Worm (Caenorhabditis elegans) whole organism, L4 larva: ENCODE measurements around the gene F58D12.1.
A peak's percentile ranks its signal among the peaks of the same experiment; 100 is the strongest.
"Not testable (repeated sequence)": the region's sequence is repeated elsewhere in the genome, so short reads cannot be mapped to it uniquely, and the experiment has no call there.

Source experiments
- D1046.2 ChIP-seq: fragments of 200-800 bp; sonication (Bioruptor generic); IDR thresholded peaks from 2 replicates; pipeline ENCODE4 v1.3.6; 2022; ENCODE audit warnings: missing genetic modification characterization, missing compliant biosample characterization
- F44E2.7 ChIP-seq: fragments of 200-800 bp; sonication (Bioruptor generic); IDR thresholded peaks from 2 replicates; pipeline ENCODE4 v2.1.2; 2022; ENCODE audit warnings: missing genetic modification characterization, missing compliant biosample characterization
- T26A8.4 ChIP-seq: fragments of 200-800 bp; sonication (Bioruptor generic); IDR thresholded peaks from 2 replicates; pipeline ENCODE4 v1.3.6; 2022; ENCODE audit warnings: missing genetic modification characterization, missing compliant biosample characterization
- ZK337.2 ChIP-seq: fragments of 200-800 bp; sonication (Bioruptor generic); IDR thresholded peaks from 2 replicates; pipeline ENCODE4 v1.3.6; 2022; ENCODE audit warnings: missing genetic modification reagents, missing genetic modification characterization, missing compliant biosample characterization
- aha-1 ChIP-seq: fragments of 150-350 bp; peaks from one replicate; lab custom pipeline; 2014; ENCODE audit warnings: missing biosample characterization, missing genetic modification characterization
- arid-1 ChIP-seq: fragments of 200-800 bp; sonication (Bioruptor generic); conservative IDR thresholded peaks from 2 replicates; pipeline ENCODE4 v1.3.6; 2022; ENCODE audit warnings: missing genetic modification reagents, missing genetic modification characterization, missing compliant biosample characterization
- attf-4 ChIP-seq: sonication (generic microtip); optimal IDR thresholded peaks from 3 replicates; lab custom pipeline; 2017; ENCODE audit warnings: missing biosample characterization, missing genetic modification characterization
- ceh-20 ChIP-seq: fragments of 200-800 bp; sonication (Bioruptor generic); IDR thresholded peaks from 2 replicates; pipeline ENCODE4 v1.3.6; 2022; ENCODE audit warnings: missing genetic modification reagents, missing genetic modification characterization, missing compliant biosample characterization
- ceh-32 ChIP-seq: sonication (generic microtip); optimal IDR thresholded peaks from 2 replicates; lab custom pipeline; 2016; ENCODE audit warnings: mild to moderate bottlenecking, missing genetic modification characterization, missing compliant biosample characterization; ENCODE audit not compliant: poor library complexity
- ceh-62 ChIP-seq: sonication (generic microtip); optimal IDR thresholded peaks from 2 replicates; lab custom pipeline; 2017; ENCODE audit warnings: missing biosample characterization, missing genetic modification characterization
- ceh-82 ChIP-seq: sonication (generic microtip); optimal IDR thresholded peaks from 2 replicates; lab custom pipeline; 2017; ENCODE audit warnings: missing biosample characterization, missing genetic modification characterization
- daf-16 ChIP-seq, 3 experiments: sonication (generic microtip); optimal IDR thresholded peaks; 2 replicates each; lab custom pipeline; 2016 to 2017; ENCODE audit warnings: missing genetic modification characterization in 3 of 3, missing genetic modification reagents in 3 of 3, mild to moderate bottlenecking in 2 of 3, missing compliant biosample characterization in 2 of 3, missing biosample characterization in 1 of 3, moderate library complexity in 1 of 3
- daf-8 ChIP-seq: fragments of 200-800 bp; sonication (Bioruptor generic); IDR thresholded peaks from 2 replicates; pipeline ENCODE4 v1.3.6; 2022; ENCODE audit warnings: missing genetic modification characterization, missing compliant biosample characterization
- dpl-1 ChIP-seq: fragments of 150-350 bp; optimal IDR thresholded peaks from 2 replicates; lab custom pipeline; 2014; ENCODE audit warnings: missing biosample characterization, missing genetic modification reagents, missing genetic modification characterization
- egl-27 ChIP-seq: sonication (generic microtip); optimal IDR thresholded peaks from 3 replicates; lab custom pipeline; 2017; ENCODE audit warnings: missing biosample characterization, missing genetic modification reagents, missing genetic modification characterization
- gei-8 ChIP-seq: fragments of 200-800 bp; sonication (Bioruptor generic); optimal IDR thresholded peaks from 2 replicates; lab custom pipeline; 2018; ENCODE audit warnings: mild to moderate bottlenecking, missing genetic modification characterization, missing compliant biosample characterization
- hif-1 ChIP-seq, 2 experiments: sonication (generic microtip); optimal IDR thresholded peaks; 2 replicates each; lab custom pipeline; 2016 to 2017; ENCODE audit warnings: missing compliant biosample characterization in 2 of 2, missing genetic modification characterization in 2 of 2, missing genetic modification reagents in 2 of 2, missing genotype in 2 of 2, mild to moderate bottlenecking in 1 of 2
- hlh-11 ChIP-seq: fragments of 200-800 bp; sonication (Bioruptor generic); optimal IDR thresholded peaks from 2 replicates; lab custom pipeline; 2018; ENCODE audit warnings: mild to moderate bottlenecking, missing genetic modification characterization, missing compliant biosample characterization
- hlh-30 ChIP-seq: sonication (generic microtip); optimal IDR thresholded peaks from 2 replicates; lab custom pipeline; 2017; ENCODE audit warnings: antibody characterized with exemption, mild to moderate bottlenecking, missing genetic modification characterization, missing compliant biosample characterization; ENCODE audit not compliant: insufficient read depth
- hmg-1.1 ChIP-seq: fragments of 200-800 bp; sonication (Bioruptor generic); IDR thresholded peaks from 2 replicates; pipeline ENCODE4 v1.3.6; 2022; ENCODE audit warnings: missing genetic modification reagents, missing genetic modification characterization, missing compliant biosample characterization
- lin-1 ChIP-seq: fragments of 200-800 bp; sonication (Bioruptor generic); IDR thresholded peaks from 2 replicates; pipeline ENCODE4 v1.3.6; 2022; ENCODE audit warnings: missing genetic modification reagents, missing genetic modification characterization, missing compliant biosample characterization
- lin-13 ChIP-seq: fragments of 150-350 bp; optimal IDR thresholded peaks from 2 replicates; lab custom pipeline; 2014; ENCODE audit warnings: missing biosample characterization, missing genetic modification reagents, missing genetic modification characterization
- lin-15B ChIP-seq: fragments of 150-350 bp; sonication (generic microtip); optimal IDR thresholded peaks from 3 replicates; lab custom pipeline; 2014; ENCODE audit warnings: missing biosample characterization, missing genetic modification characterization
- lsy-2 ChIP-seq, 2 experiments: fragments of 150-350 bp in 1 of 2; sonication (generic microtip) in 1 of 2; optimal IDR thresholded peaks; 2 replicates each; lab custom pipeline; 2014 to 2017; ENCODE audit warnings: missing biosample characterization in 2 of 2, missing genetic modification characterization in 2 of 2
- madf-5 ChIP-seq, 2 experiments: fragments of 200-800 bp; sonication (Bioruptor generic); IDR thresholded peaks; 2 replicates each; pipeline ENCODE4 v1.3.6; 2022; ENCODE audit warnings: missing compliant biosample characterization in 2 of 2, missing genetic modification characterization in 2 of 2
- madf-9 ChIP-seq: fragments of 200-800 bp; sonication (Bioruptor generic); conservative IDR thresholded peaks from 2 replicates; pipeline ENCODE4 v1.3.6; 2022; ENCODE audit warnings: missing genetic modification reagents, missing genetic modification characterization, missing compliant biosample characterization
- mdt-29 ChIP-seq: fragments of 200-800 bp; sonication (Bioruptor generic); IDR thresholded peaks from 2 replicates; pipeline ENCODE4 v1.3.6; 2022; ENCODE audit warnings: missing genetic modification reagents, missing genetic modification characterization, missing compliant biosample characterization
- mep-1 ChIP-seq: fragments of 150-350 bp; sonication (generic microtip); optimal IDR thresholded peaks from 3 replicates; lab custom pipeline; 2014; ENCODE audit warnings: missing biosample characterization, missing genetic modification characterization
- mes-2 ChIP-seq: sonication (generic microtip); optimal IDR thresholded peaks from 2 replicates; lab custom pipeline; 2016; ENCODE audit warnings: missing genotype, mild to moderate bottlenecking, missing genetic modification characterization, missing compliant biosample characterization; ENCODE audit not compliant: poor library complexity, severe bottlenecking
- mxl-3 ChIP-seq: fragments of 200-800 bp; sonication (Bioruptor generic); optimal IDR thresholded peaks from 2 replicates; lab custom pipeline; 2018; ENCODE audit warnings: mild to moderate bottlenecking, missing genetic modification characterization, missing compliant biosample characterization
- nhr-102 ChIP-seq: sonication (generic microtip); optimal IDR thresholded peaks from 2 replicates; lab custom pipeline; 2016; ENCODE audit warnings: mild to moderate bottlenecking, missing genetic modification characterization, moderate library complexity, missing compliant biosample characterization
- nhr-28 ChIP-seq: fragments of 150-350 bp; optimal IDR thresholded peaks from 2 replicates; lab custom pipeline; 2014; ENCODE audit warnings: missing biosample characterization, missing genetic modification characterization
- nhr-42 ChIP-seq: fragments of 200-800 bp; sonication (Bioruptor generic); IDR thresholded peaks from 2 replicates; pipeline ENCODE4 v1.3.6; 2022; ENCODE audit warnings: missing genetic modification characterization, missing compliant biosample characterization
- nhr-6 ChIP-seq: fragments of 150-350 bp; optimal IDR thresholded peaks from 2 replicates; lab custom pipeline; 2014; ENCODE audit warnings: missing biosample characterization, missing genetic modification characterization
- nhr-76 ChIP-seq: fragments of 150-350 bp; optimal IDR thresholded peaks from 2 replicates; lab custom pipeline; 2014; ENCODE audit warnings: missing biosample characterization, missing genetic modification characterization
- nhr-77 ChIP-seq: fragments of 150-350 bp; optimal IDR thresholded peaks from 2 replicates; lab custom pipeline; 2014; ENCODE audit warnings: missing biosample characterization, missing genetic modification characterization
- php-3 ChIP-seq: fragments of 200-800 bp; sonication (Bioruptor generic); IDR thresholded peaks from 2 replicates; pipeline ENCODE4 v1.3.6; 2022; ENCODE audit warnings: missing genetic modification reagents, missing genetic modification characterization, missing compliant biosample characterization
- pqm-1 ChIP-seq: sonication (generic microtip); optimal IDR thresholded peaks from 2 replicates; lab custom pipeline; 2017; ENCODE audit warnings: missing biosample characterization, missing genetic modification characterization
- rbr-2 ChIP-seq: sonication (generic microtip); optimal IDR thresholded peaks from 2 replicates; lab custom pipeline; 2016; ENCODE audit warnings: missing genotype, missing genetic modification characterization, missing compliant biosample characterization
- sdz-12 ChIP-seq: fragments of 200-800 bp; sonication (Bioruptor generic); optimal IDR thresholded peaks from 2 replicates; lab custom pipeline; 2018; ENCODE audit warnings: mild to moderate bottlenecking, missing genetic modification characterization, missing compliant biosample characterization
- set-16 ChIP-seq: fragments of 200-800 bp; sonication (Bioruptor generic); IDR thresholded peaks from 2 replicates; pipeline ENCODE4 v1.3.6; 2022; ENCODE audit warnings: missing genetic modification reagents, missing genetic modification characterization, missing compliant biosample characterization
- skn-1 ChIP-seq: fragments of 150-350 bp; optimal IDR thresholded peaks from 2 replicates; lab custom pipeline; 2014; ENCODE audit warnings: missing biosample characterization, missing genetic modification characterization
- snpc-4 ChIP-seq: fragments of 150-350 bp; optimal IDR thresholded peaks from 2 replicates; lab custom pipeline; 2014; ENCODE audit warnings: missing biosample characterization, missing genetic modification characterization
- tra-1 ChIP-seq: fragments of 200-800 bp; sonication (Bioruptor generic); IDR thresholded peaks from 2 replicates; pipeline ENCODE4 v1.3.6; 2022; ENCODE audit warnings: missing genetic modification reagents, missing genetic modification characterization, missing compliant biosample characterization
- vab-7 ChIP-seq: fragments of 200-800 bp; sonication (Bioruptor generic); IDR thresholded peaks from 2 replicates; pipeline ENCODE4 v1.3.6; 2022; ENCODE audit warnings: missing genetic modification reagents, missing genetic modification characterization, missing compliant biosample characterization
- zfp-3 ChIP-seq: fragments of 200-800 bp; sonication (Bioruptor generic); conservative IDR thresholded peaks from 2 replicates; pipeline ENCODE4 v1.3.6; 2022; ENCODE audit warnings: missing genetic modification reagents, missing genetic modification characterization, missing compliant biosample characterization
- ztf-11 ChIP-seq: fragments of 150-350 bp; optimal IDR thresholded peaks from 2 replicates; lab custom pipeline; 2014; ENCODE audit warnings: missing biosample characterization, missing genetic modification characterization

F58D12.1 gene

ce11 chrV:14049274-14049673, at the start of gene F58D12.1:
F58D12.1 (plus strand) TSS chrV:14049574.
- not testable (repeated sequence) for TF ChIP-seq vab-7 (GFP tag; lab: Robert Waterston, UW); attf-4 (tag; lab: Kevin White, UChicago); sdz-12 (GFP tag; lab: Kevin White, UChicago)

- TF ChIP-seq aha-1 (tag; lab: Kevin White, UChicago), result peak; percentile 87
- TF ChIP-seq snpc-4, result no peak
- peak in 1 of 2 experiments; percentile 69 for TF ChIP-seq hif-1 (tag; optimal IDR thresholded peaks at IDR 0.05; lab: Kevin White, UChicago)
These were observed 47.4 kb upstream of the F58D12.1 start for ce11 chrV:14001929-14002328.

ce11 chrV:14002402-14002801, 47.0 kb upstream of the F58D12.1 start:
- TF ChIP-seq ceh-82 (tag; lab: Kevin White, UChicago) (no peak), madf-9 (GFP tag; lab: Robert Waterston, UW) (no peak), D1046.2 (GFP tag; lab: Robert Waterston, UW) (no peak), hlh-11 (tag; lab: Kevin White, UChicago) (peak; percentile 56), nhr-77 (no peak), nhr-76 (tag; lab: Kevin White, UChicago) (no peak), ZK337.2 (GFP tag; lab: Robert Waterston, UW) (no peak), rbr-2 (no peak), snpc-4 (no peak), set-16 (GFP tag; lab: Robert Waterston, UW) (no peak), mep-1 (no peak), nhr-6 (tag; lab: Kevin White, UChicago) (no peak), nhr-102 (tag; lab: Kevin White, UChicago) (no peak), hmg-1.1 (GFP tag; lab: Robert Waterston, UW) (0 out of 2 replicates have a peak, but pooled peaks have one; percentile 22), pqm-1 (tag; lab: Kevin White, UChicago) (no peak), mdt-29 (GFP tag; lab: Robert Waterston, UW) (no peak), ceh-20 (GFP tag; lab: Robert Waterston, UW) (no peak), attf-4 (tag; lab: Kevin White, UChicago) (no peak), nhr-28 (peak; percentile 11), tra-1 (GFP tag; lab: Robert Waterston, UW) (peak; percentile 32; the same call in 1 of the 2 replicates), daf-16 (GFP tag; optimal IDR thresholded peaks at IDR 0.05; lab: Kevin White, UChicago) (no peak), daf-16 (tag; optimal IDR thresholded peaks at IDR 0.05; lab: Kevin White, UChicago) (peak; percentile 22), hif-1 (tag; optimal IDR thresholded peaks at IDR 0.05; lab: Kevin White, UChicago) (no peak), T26A8.4 (GFP tag; lab: Robert Waterston, UW) (no peak), nhr-42 (GFP tag; lab: Robert Waterston, UW) (no peak), madf-5 (GFP tag; IDR thresholded peaks at IDR 0.05; lab: Robert Waterston, UW) (no peak), gei-8 (GFP tag; lab: Kevin White, UChicago) (no peak), skn-1 (tag; lab: Kevin White, UChicago) (no peak), ztf-11 (tag; lab: Kevin White, UChicago) (no peak), F44E2.7 (GFP tag; lab: Robert Waterston, UW) (no peak), lin-13 (GFP tag; lab: Kevin White, UChicago) (no peak), lin-1 (GFP tag; lab: Robert Waterston, UW) (no peak), dpl-1 (GFP tag; lab: Kevin White, UChicago) (no peak), php-3 (no peak), ceh-62 (tag; lab: Kevin White, UChicago) (no peak), arid-1 (GFP tag; lab: Robert Waterston, UW) (no peak), ceh-32 (no peak), hlh-30 (tag; lab: Kevin White, UChicago) (peak; percentile 43), lsy-2 (tag; optimal IDR thresholded peaks at IDR 0.05; lab: Kevin White, UChicago) (no peak), egl-27 (no peak), mes-2 (tag; lab: Kevin White, UChicago) (peak; percentile 52), zfp-3 (GFP tag; lab: Robert Waterston, UW) (no peak), lin-15B (no peak), mxl-3 (GFP tag; lab: Kevin White, UChicago) (no peak), daf-8 (GFP tag; lab: Robert Waterston, UW) (no peak)
